Fruit fly (Drosophila melanogaster): ENCODE results near the gene morgue.

DNA sequence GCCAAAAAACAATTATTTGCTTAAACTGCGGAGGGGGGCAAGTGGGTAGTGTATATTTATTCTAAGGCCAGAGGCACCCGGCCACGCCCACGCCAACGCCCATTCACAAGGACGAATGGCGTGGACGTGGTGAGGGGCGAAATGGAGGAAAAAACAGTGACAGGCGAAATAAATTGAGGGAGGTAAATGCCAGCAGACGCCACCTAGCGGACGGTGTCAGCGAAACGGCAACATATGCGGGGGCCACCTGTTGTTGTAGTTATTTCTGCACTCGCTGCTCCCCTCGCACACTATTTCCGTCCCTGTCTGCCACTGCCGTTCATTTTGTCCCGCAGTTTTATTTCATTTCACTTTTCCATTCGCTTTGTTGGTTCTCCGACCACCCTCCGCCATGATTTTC is 26.5 kb downstream of the morgue start:
- no peak for TF ChIP-seq psq (GFP tag; optimal IDR thresholded peaks at IDR 0.05)
- TF ChIP-seq fru (GFP tag; optimal IDR thresholded peaks at IDR 0.05): no peak
- no peak for TF ChIP-seq pan (optimal IDR thresholded peaks at IDR 0.05)

All from whole organism, wandering third instar larva.